Fruit fly (Drosophila melanogaster) whole organism: Measurements from ENCODE around the gene Osi10b.

Experiments
- CG8478 ChIP-seq: fragments of >200 bp; optimal IDR thresholded peaks from 2 replicates; lab custom pipeline; 2018; ENCODE audit warnings: inconsistent platforms
- pan ChIP-seq: fragments of >200 bp; optimal IDR thresholded peaks from 2 replicates; lab custom pipeline; 2017
- psq ChIP-seq: fragments of >200 bp; optimal IDR thresholded peaks from 2 replicates; lab custom pipeline; 2017

- TF ChIP-seq CG8478 (lab: Kevin White, UChicago) = no peak
- no peak for TF ChIP-seq psq
- no peak for TF ChIP-seq pan (lab: Kevin White, UChicago)
These were observed 12.2 kb downstream of the Osi10b start, which contains the start of gene Osi12 for dm6 chr3R:6278231-6278630.
